Worm (Caenorhabditis elegans) whole organism, L3 larva: ENCODE results near the gene B0507.8.

Source experiments
- aly-2 ChIP-seq: fragments of 150-350 bp; optimal IDR thresholded peaks from 2 replicates; lab custom pipeline; 2014; ENCODE audit warnings: missing biosample characterization, missing genetic modification characterization
- egl-27 ChIP-seq: sonication (generic microtip); optimal IDR thresholded peaks from 4 replicates; lab custom pipeline; 2017; ENCODE audit warnings: missing biosample characterization, missing genetic modification reagents, missing genetic modification characterization
- elt-2 ChIP-seq: sonication (generic microtip); optimal IDR thresholded peaks from 2 replicates; lab custom pipeline; 2016; ENCODE audit warnings: missing genetic modification reagents, mild to moderate bottlenecking, missing genetic modification characterization, missing compliant biosample characterization
- elt-3 ChIP-seq, 3 experiments: fragments of 150-350 bp in 1 of 3; sonication (generic microtip) in 2 of 3; optimal IDR thresholded peaks; 2 replicates in 2 of 3; 4 replicates in 1 of 3; lab custom pipeline; 2014 to 2017; ENCODE audit warnings: missing biosample characterization in 3 of 3, missing genetic modification characterization in 3 of 3
- fkh-10 ChIP-seq: sonication (generic microtip); optimal IDR thresholded peaks from 2 replicates; lab custom pipeline; 2017; ENCODE audit warnings: missing biosample characterization, missing genetic modification reagents, missing genetic modification characterization
- jun-1 ChIP-seq: fragments of 150-350 bp; optimal IDR thresholded peaks from 2 replicates; lab custom pipeline; 2014; ENCODE audit warnings: missing biosample characterization, missing genetic modification reagents, missing genetic modification characterization
- mdl-1 ChIP-seq: fragments of 150-350 bp; optimal IDR thresholded peaks from 2 replicates; lab custom pipeline; 2014; ENCODE audit warnings: missing biosample characterization, missing genetic modification characterization
- nhr-11 ChIP-seq: fragments of 150-350 bp; optimal IDR thresholded peaks from 2 replicates; lab custom pipeline; 2014; ENCODE audit warnings: missing biosample characterization, missing genetic modification characterization
- nhr-12 ChIP-seq: fragments of 150-350 bp; optimal IDR thresholded peaks from 2 replicates; lab custom pipeline; 2014; ENCODE audit warnings: missing biosample characterization, missing genetic modification characterization
- nhr-237 ChIP-seq: fragments of 150-350 bp; optimal IDR thresholded peaks from 2 replicates; lab custom pipeline; 2014; ENCODE audit warnings: missing biosample characterization, missing genetic modification characterization
- pqm-1 ChIP-seq: fragments of 150-350 bp; optimal IDR thresholded peaks from 2 replicates; lab custom pipeline; 2017; ENCODE audit warnings: missing biosample characterization, missing genetic modification characterization, inconsistent platforms
- skn-1 ChIP-seq: fragments of 150-350 bp; optimal IDR thresholded peaks from 2 replicates; lab custom pipeline; 2014; ENCODE audit warnings: missing biosample characterization, missing genetic modification characterization
- unc-62 ChIP-seq: fragments of 150-350 bp; sonication (generic microtip); optimal IDR thresholded peaks from 4 replicates; lab custom pipeline; 2014; ENCODE audit warnings: missing biosample characterization, missing genetic modification reagents, missing genetic modification characterization

DNA sequence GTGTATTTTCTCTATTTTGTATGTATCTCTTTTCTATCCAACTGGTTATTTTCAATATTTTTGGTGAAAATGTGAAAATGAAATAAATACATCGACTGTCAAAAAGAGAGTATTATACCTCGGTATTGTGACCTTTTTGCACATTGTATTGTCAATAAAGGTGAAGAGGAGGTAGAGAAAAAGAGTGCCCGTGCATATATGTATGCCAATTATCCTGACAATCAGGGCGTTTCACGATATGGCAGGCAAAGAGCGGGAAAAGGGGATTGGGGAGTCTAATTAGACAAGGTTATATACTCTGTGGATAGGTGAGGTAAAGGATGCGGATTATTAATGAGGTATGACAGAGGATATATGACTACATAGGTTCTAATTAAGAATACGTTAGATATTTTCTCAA, 34.1 kb upstream of the B0507.8 start:
- TF ChIP-seq nhr-12 (tag; lab: Kevin White, UChicago) (no peak), skn-1 (tag; lab: Kevin White, UChicago) (no peak), aly-2 (tag; lab: Kevin White, UChicago) (no peak), mdl-1 (tag; lab: Kevin White, UChicago) (no peak), nhr-11 (tag; lab: Kevin White, UChicago) (no peak), jun-1 (no peak), pqm-1 (tag; lab: Kevin White, UChicago) (no peak), elt-2 (tag; lab: Kevin White, UChicago) (no peak), elt-3 (tag; optimal IDR thresholded peaks at IDR 0.05; lab: Kevin White, UChicago) (no peak), nhr-237 (tag; lab: Kevin White, UChicago) (no peak), fkh-10 (no peak), egl-27 (tag; lab: Kevin White, UChicago) (no peak), unc-62 (no peak)
